Fruit fly (Drosophila melanogaster) whole organism, embryonic: ENCODE data around the gene mats.

ENCODE experiments used
- CG10366 ChIP-seq: fragments of 200-800 bp; sonication (Bioruptor generic); IDR thresholded peaks from 2 replicates; pipeline ENCODE4 v1.3.6; 2022; ENCODE audit warnings: missing biosample characterization, missing genetic modification characterization
- CG10959 ChIP-seq: fragments of 200-800 bp; sonication (Bioruptor generic); IDR thresholded peaks from 2 replicates; pipeline ENCODE4 v1.3.6; 2022; ENCODE audit warnings: missing biosample characterization, missing genetic modification characterization
- CG11695 ChIP-seq: fragments of 200-800 bp; sonication (Bioruptor generic); IDR thresholded peaks from 3 replicates; pipeline ENCODE4 v1.3.6; 2022; ENCODE audit warnings: missing biosample characterization, missing genetic modification characterization
- CG11723 ChIP-seq: fragments of 200-800 bp; sonication (Bioruptor generic); optimal IDR thresholded peaks from 2 replicates; lab custom pipeline; 2017; ENCODE audit warnings: missing biosample characterization, mild to moderate bottlenecking, missing genetic modification characterization
- CG12942 ChIP-seq: fragments of 200-800 bp; sonication (Bioruptor generic); optimal IDR thresholded peaks from 3 replicates; lab custom pipeline; 2016; ENCODE audit warnings: missing biosample characterization, missing genetic modification characterization
- CG14050 ChIP-seq: fragments of 200-800 bp; sonication (Bioruptor generic); IDR thresholded peaks from 3 replicates; pipeline ENCODE4 v1.3.6; 2022; ENCODE audit warnings: missing biosample characterization, missing genetic modification characterization
- CG14710 ChIP-seq: fragments of 200-800 bp; sonication (Bioruptor generic); optimal IDR thresholded peaks from 3 replicates; lab custom pipeline; 2019; ENCODE audit warnings: missing biosample characterization, mild to moderate bottlenecking, missing genetic modification characterization, moderate library complexity
- CG1792 ChIP-seq: fragments of 200-800 bp; sonication (Bioruptor generic); optimal IDR thresholded peaks from 2 replicates; lab custom pipeline; 2016; ENCODE audit warnings: missing biosample characterization, missing genetic modification characterization
- CG18619 ChIP-seq: fragments of 200-800 bp; sonication (Bioruptor generic); optimal IDR thresholded peaks from 3 replicates; lab custom pipeline; 2017; ENCODE audit warnings: missing biosample characterization, mild to moderate bottlenecking, missing genetic modification characterization
- CG5180 ChIP-seq: fragments of 200-800 bp; sonication (Bioruptor generic); optimal IDR thresholded peaks from 3 replicates; lab custom pipeline; 2017; ENCODE audit warnings: missing biosample characterization, missing genetic modification characterization, mild to moderate bottlenecking, moderate library complexity, missing genetic modification reagents
- CG6175 ChIP-seq: fragments of 200-800 bp; sonication (Bioruptor generic); IDR thresholded peaks from 3 replicates; pipeline ENCODE4 v1.3.6; 2022; ENCODE audit warnings: missing biosample characterization, missing genetic modification characterization
- CG6683 ChIP-seq: fragments of 200-800 bp; sonication (Bioruptor generic); optimal IDR thresholded peaks from 2 replicates; lab custom pipeline; 2017; ENCODE audit warnings: missing biosample characterization, mild to moderate bottlenecking, missing genetic modification characterization, missing genetic modification reagents
- CG9817 ChIP-seq: fragments of 200-800 bp; sonication (Bioruptor generic); optimal IDR thresholded peaks from 2 replicates; lab custom pipeline; 2018; ENCODE audit warnings: missing biosample characterization, mild to moderate bottlenecking, missing genetic modification characterization, moderate library complexity
- D19B ChIP-seq: fragments of 200-800 bp; sonication (Bioruptor generic); optimal IDR thresholded peaks from 2 replicates; lab custom pipeline; 2017; ENCODE audit warnings: missing biosample characterization, mild to moderate bottlenecking, missing genetic modification characterization
- Dek ChIP-seq: fragments of 200-800 bp; sonication (Bioruptor generic); optimal IDR thresholded peaks from 3 replicates; lab custom pipeline; 2019; ENCODE audit warnings: missing biosample characterization, mild to moderate bottlenecking, missing genetic modification characterization, moderate library complexity
- Doc3 ChIP-seq: fragments of 200-800 bp; sonication (Bioruptor generic); IDR thresholded peaks from 3 replicates; pipeline ENCODE4 v1.3.6; 2022; ENCODE audit warnings: missing biosample characterization, missing genetic modification characterization; ENCODE audit not compliant: partially characterized antibody
- Eip74EF ChIP-seq, 2 experiments: fragments of 200-800 bp in 1 of 2; fragments of >200 bp in 1 of 2; sonication (Bioruptor generic) in 1 of 2; optimal IDR thresholded peaks; 2 replicates each; lab custom pipeline; 2017 to 2019; ENCODE audit warnings: missing biosample characterization in 2 of 2, missing genetic modification characterization in 2 of 2, mild to moderate bottlenecking in 1 of 2, moderate library complexity in 1 of 2
- Elba2 ChIP-seq: fragments of 200-800 bp; sonication (Bioruptor generic); optimal IDR thresholded peaks from 3 replicates; lab custom pipeline; 2016; ENCODE audit warnings: missing biosample characterization, missing genetic modification characterization
- HHEX ChIP-seq: fragments of 200-800 bp; sonication (Bioruptor generic); optimal IDR thresholded peaks from 3 replicates; lab custom pipeline; 2017; ENCODE audit warnings: missing biosample characterization, mild to moderate bottlenecking, missing genetic modification characterization, missing genetic modification reagents
- HLH54F ChIP-seq: fragments of 200-800 bp; sonication (Bioruptor generic); optimal IDR thresholded peaks from 3 replicates; lab custom pipeline; 2016; ENCODE audit warnings: missing biosample characterization, missing genetic modification characterization
- Hey ChIP-seq: fragments of 200-800 bp; sonication (Bioruptor generic); optimal IDR thresholded peaks from 3 replicates; lab custom pipeline; 2018; ENCODE audit warnings: missing biosample characterization, mild to moderate bottlenecking, missing genetic modification characterization
- HmgZ ChIP-seq: fragments of 200-800 bp; sonication (Bioruptor generic); optimal IDR thresholded peaks from 2 replicates; lab custom pipeline; 2018; ENCODE audit warnings: missing biosample characterization, mild to moderate bottlenecking, missing genetic modification characterization
- Hr78 ChIP-seq, 2 experiments: fragments of 200-800 bp in 1 of 2; fragments of >200 bp in 1 of 2; sonication (Bioruptor generic) in 1 of 2; optimal IDR thresholded peaks; 2 replicates each; lab custom pipeline; 2017 to 2019; ENCODE audit warnings: missing biosample characterization in 2 of 2, missing genetic modification characterization in 2 of 2, mild to moderate bottlenecking in 1 of 2, moderate library complexity in 1 of 2
- Lim3 ChIP-seq: fragments of 200-800 bp; sonication (Bioruptor generic); IDR thresholded peaks from 2 replicates; pipeline ENCODE4 v1.3.6; 2022; ENCODE audit warnings: missing biosample characterization, missing genetic modification characterization
- Xrp1 ChIP-seq: fragments of 200-800 bp; sonication (Bioruptor generic); IDR thresholded peaks from 2 replicates; pipeline ENCODE4 v1.3.6; 2022; ENCODE audit warnings: missing biosample characterization, missing genetic modification characterization
- ara ChIP-seq: fragments of 200-800 bp; sonication (Bioruptor generic); IDR thresholded peaks from 2 replicates; pipeline ENCODE4 v1.3.6; 2022; ENCODE audit warnings: missing biosample characterization, missing genetic modification characterization
- bab2 ChIP-seq: fragments of 200-800 bp; sonication (Bioruptor generic); optimal IDR thresholded peaks from 2 replicates; lab custom pipeline; 2016; ENCODE audit warnings: missing biosample characterization, missing genetic modification characterization
- dpn ChIP-seq, 2 experiments: fragments of 200-800 bp; sonication (Bioruptor generic); optimal IDR thresholded peaks; 3 replicates each; lab custom pipeline; 2016; ENCODE audit warnings: missing biosample characterization in 2 of 2, missing genetic modification characterization in 2 of 2
- eve ChIP-seq, 2 experiments: fragments of >200 bp; optimal IDR thresholded peaks; 2 replicates each; lab custom pipeline; 2017; ENCODE audit warnings: missing biosample characterization in 2 of 2, missing genetic modification characterization in 2 of 2
- exex ChIP-seq: fragments of 200-800 bp; sonication (Bioruptor generic); optimal IDR thresholded peaks from 4 replicates; lab custom pipeline; 2018; ENCODE audit warnings: missing biosample characterization, mild to moderate bottlenecking, missing genetic modification characterization, moderate library complexity
- hb ChIP-seq: fragments of 200-800 bp; sonication (Bioruptor generic); IDR thresholded peaks from 3 replicates; pipeline ENCODE4 v1.3.6; 2022; ENCODE audit warnings: missing biosample characterization, missing genetic modification characterization; ENCODE audit not compliant: partially characterized antibody
- jumu ChIP-seq: fragments of 200-800 bp; sonication (Bioruptor generic); optimal IDR thresholded peaks from 3 replicates; lab custom pipeline; 2016; ENCODE audit warnings: missing biosample characterization, missing genetic modification characterization
- ken ChIP-seq: fragments of 200-800 bp; sonication (Bioruptor generic); IDR thresholded peaks from 3 replicates; pipeline ENCODE4 v1.3.6; 2022; ENCODE audit warnings: missing biosample characterization, missing genetic modification characterization
- lbe ChIP-seq: fragments of 200-800 bp; sonication (Bioruptor generic); optimal IDR thresholded peaks from 2 replicates; lab custom pipeline; 2016; ENCODE audit warnings: missing biosample characterization, mild to moderate bottlenecking, missing genetic modification characterization
- mam ChIP-seq: fragments of 200-800 bp; sonication (Bioruptor generic); optimal IDR thresholded peaks from 3 replicates; lab custom pipeline; 2016; ENCODE audit warnings: missing biosample characterization, missing genetic modification characterization
- org-1 ChIP-seq: fragments of 200-800 bp; sonication (Bioruptor generic); optimal IDR thresholded peaks from 2 replicates; lab custom pipeline; 2017; ENCODE audit warnings: missing biosample characterization, missing genetic modification characterization
- pan ChIP-seq, 4 experiments: fragments of >200 bp in 3 of 4; fragments of 200-800 bp in 1 of 4; sonication (Bioruptor generic) in 1 of 4; optimal IDR thresholded peaks in 3 of 4; IDR thresholded peaks in 1 of 4; 2 replicates each; pipeline versions ENCODE4 v1.3.6 to Lab custom; 2017 to 2022; ENCODE audit warnings: missing biosample characterization in 2 of 4, missing genetic modification characterization in 2 of 4, mixed read lengths in 1 of 4
- pb ChIP-seq: fragments of 200-800 bp; sonication (Bioruptor generic); optimal IDR thresholded peaks from 3 replicates; lab custom pipeline; 2016; ENCODE audit warnings: missing biosample characterization, missing genetic modification characterization
- pum ChIP-seq: fragments of 200-800 bp; sonication (Bioruptor generic); optimal IDR thresholded peaks from 2 replicates; lab custom pipeline; 2016; ENCODE audit warnings: missing biosample characterization, missing genetic modification characterization
- schlank ChIP-seq: fragments of 200-800 bp; sonication (Bioruptor generic); optimal IDR thresholded peaks from 2 replicates; lab custom pipeline; 2018; ENCODE audit warnings: missing biosample characterization, mild to moderate bottlenecking, missing genetic modification characterization
- shn ChIP-seq: fragments of 200-800 bp; sonication (Bioruptor generic); optimal IDR thresholded peaks from 3 replicates; lab custom pipeline; 2016; ENCODE audit warnings: missing biosample characterization, missing genetic modification characterization
- sim ChIP-seq: fragments of 200-800 bp; sonication (Bioruptor generic); IDR thresholded peaks from 2 replicates; pipeline ENCODE4 v1.3.6; 2022; ENCODE audit warnings: missing biosample characterization, missing genetic modification characterization
- slou ChIP-seq: fragments of 200-800 bp; sonication (Bioruptor generic); optimal IDR thresholded peaks from 3 replicates; lab custom pipeline; 2016; ENCODE audit warnings: missing biosample characterization, missing genetic modification characterization
- tna ChIP-seq: fragments of 200-800 bp; sonication (Bioruptor generic); IDR thresholded peaks from 2 replicates; pipeline ENCODE4 v1.3.6; 2022; ENCODE audit warnings: missing biosample characterization, missing genetic modification characterization; ENCODE audit not compliant: partially characterized antibody
- ttk ChIP-seq: fragments of 200-800 bp; sonication (Bioruptor generic); IDR thresholded peaks from 2 replicates; pipeline ENCODE4 v2.1.2; 2022; ENCODE audit warnings: missing biosample characterization, missing genetic modification characterization
- vfl ChIP-seq: fragments of 200-800 bp; sonication (Bioruptor generic); optimal IDR thresholded peaks from 2 replicates; lab custom pipeline; 2016; ENCODE audit warnings: missing biosample characterization, missing genetic modification characterization
- vnd ChIP-seq: fragments of 200-800 bp; sonication (Bioruptor generic); IDR thresholded peaks from 3 replicates; pipeline ENCODE4 v1.3.6; 2022; ENCODE audit warnings: missing biosample characterization, missing genetic modification characterization; ENCODE audit not compliant: partially characterized antibody
- wek ChIP-seq: fragments of 200-800 bp; sonication (Bioruptor generic); optimal IDR thresholded peaks from 3 replicates; lab custom pipeline; 2018; ENCODE audit warnings: missing biosample characterization, mild to moderate bottlenecking, missing genetic modification characterization, moderate library complexity
- zf30C ChIP-seq: fragments of 200-800 bp; sonication (Bioruptor generic); optimal IDR thresholded peaks from 3 replicates; lab custom pipeline; 2018; ENCODE audit warnings: missing biosample characterization, mild to moderate bottlenecking, missing genetic modification characterization

mats gene

dm6 chr3R:22397068-22397700, 23.8 kb upstream of the mats start (continued):
- TF ChIP-seq CG10959 (no peak), vfl (GFP tag; lab: Kevin White, UChicago) (no peak), CG18619 (GFP tag; lab: Kevin White, UChicago) (no peak), CG11723 (GFP tag; lab: Kevin White, UChicago) (no peak), tna (GFP tag; lab: Robert Waterston, UW) (peak; percentile 81), dpn (GFP tag; optimal IDR thresholded peaks at IDR 0.05; lab: Kevin White, UChicago) (no peak), HLH54F (GFP tag; lab: Kevin White, UChicago) (no peak), Hey (tag; lab: Kevin White, UChicago) (no peak), zf30C (GFP tag; lab: Kevin White, UChicago) (no peak), ara (GFP tag; lab: Robert Waterston, UW) (no peak), vnd (GFP tag; lab: Robert Waterston, UW) (peak; percentile 63; the same call in 2 of the 3 replicates), pan (optimal IDR thresholded peaks at IDR 0.05; lab: Kevin White, UChicago) (no peak), pan (GFP tag; optimal IDR thresholded peaks at IDR 0.05 in 1 of 2, IDR thresholded peaks at IDR 0.05 in 1 of 2) (peak in 1 of 2 experiments; percentile 12), eve (GFP tag; optimal IDR thresholded peaks at IDR 0.05; lab: Kevin White, UChicago) (no peak), D19B (GFP tag; lab: Kevin White, UChicago) (no peak), lbe (GFP tag; lab: Kevin White, UChicago) (no peak), Xrp1 (no peak), HHEX (GFP tag; lab: Kevin White, UChicago) (no peak), Doc3 (GFP tag; lab: Robert Waterston, UW) (0 out of 3 replicates have a peak, but pooled peaks have one; percentile 19), slou (GFP tag; lab: Kevin White, UChicago) (no peak), shn (GFP tag; lab: Kevin White, UChicago) (no peak), CG6683 (GFP tag; lab: Kevin White, UChicago) (no peak), CG14710 (tag; lab: Kevin White, UChicago) (peak; percentile 5), CG11695 (GFP tag; lab: Robert Waterston, UW) (no peak), schlank (tag; lab: Kevin White, UChicago) (no peak), Hr78 (GFP tag; optimal IDR thresholded peaks at IDR 0.05; lab: Kevin White, UChicago) (no peak), wek (GFP tag; lab: Kevin White, UChicago) (no peak), pb (GFP tag; lab: Kevin White, UChicago) (no peak), Elba2 (GFP tag; lab: Kevin White, UChicago) (no peak), org-1 (no peak), hb (GFP tag; lab: Robert Waterston, UW) (peak; percentile 84), ken (no peak), CG14050 (no peak), jumu (GFP tag; lab: Kevin White, UChicago) (no peak), ttk (no peak), exex (tag; lab: Kevin White, UChicago) (no peak), Lim3 (GFP tag; lab: Robert Waterston, UW) (no peak), CG9817 (tag; lab: Kevin White, UChicago) (no peak), HmgZ (tag; lab: Kevin White, UChicago) (peak; percentile 37), mam (GFP tag; lab: Kevin White, UChicago) (no peak), Eip74EF (GFP tag; optimal IDR thresholded peaks at IDR 0.05; lab: Kevin White, UChicago) (peak; percentile 4 to 99), pum (GFP tag; lab: Kevin White, UChicago) (no peak), sim (GFP tag; lab: Robert Waterston, UW) (no peak), CG6175 (GFP tag; lab: Robert Waterston, UW) (no peak), CG12942 (no peak), CG5180 (no peak), bab2 (GFP tag; lab: Kevin White, UChicago) (no peak), Dek (tag; lab: Kevin White, UChicago) (no peak), CG10366 (GFP tag; lab: Robert Waterston, UW) (no peak), CG1792 (GFP tag; lab: Kevin White, UChicago) (no peak)
